Worm (Caenorhabditis elegans): ENCODE results near the gene C01G10.10.

- no peak for TF ChIP-seq nhr-23 (tag; optimal IDR thresholded peaks at IDR 0.05)
- no peak for TF ChIP-seq nhr-21 (tag; optimal IDR thresholded peaks at IDR 0.05)
- TF ChIP-seq nhr-237 (tag; optimal IDR thresholded peaks at IDR 0.05): no peak
- no peak for TF ChIP-seq lsy-2 (tag; optimal IDR thresholded peaks at IDR 0.05)
- TF ChIP-seq ztf-11 (tag; optimal IDR thresholded peaks at IDR 0.05): no peak
- TF ChIP-seq unc-39 (tag; optimal IDR thresholded peaks at IDR 0.05): no peak
- TF ChIP-seq lin-39 (tag; optimal IDR thresholded peaks at IDR 0.05): no peak
- no peak for TF ChIP-seq elt-3 (tag; optimal IDR thresholded peaks at IDR 0.05)
- no peak for TF ChIP-seq F13H6.1 (tag; optimal IDR thresholded peaks at IDR 0.05)
- TF ChIP-seq unc-62 (GFP tag; optimal IDR thresholded peaks at IDR 0.05): no peak
- TF ChIP-seq ceh-82 (tag; optimal IDR thresholded peaks at IDR 0.05): no peak
- no peak for TF ChIP-seq nhr-77 (tag; optimal IDR thresholded peaks at IDR 0.05)
- TF ChIP-seq unc-55 (GFP tag; optimal IDR thresholded peaks at IDR 0.05): no peak
- TF ChIP-seq skn-1 (tag; optimal IDR thresholded peaks at IDR 0.05): no peak
Observed at ce11 chrV:15063987-15064386, 18.3 kb downstream of the C01G10.10 start, which contains the start of gene rap-2.
